Fruit fly (Drosophila melanogaster) whole organism, pupa: ENCODE measurements around the gene Fer1.

ENCODE experiments used
- CG10348 ChIP-seq: fragments of 200-800 bp; sonication (Bioruptor generic); IDR thresholded peaks from 2 replicates; pipeline ENCODE4 v1.3.6; 2022; ENCODE audit warnings: missing biosample characterization, missing genetic modification characterization
- CG12605 ChIP-seq: fragments of 200-800 bp; sonication (Bioruptor generic); IDR thresholded peaks from 2 replicates; pipeline ENCODE4 v1.3.6; 2022; ENCODE audit warnings: missing biosample characterization, missing genetic modification characterization
- CG13204 ChIP-seq: fragments of 200-800 bp; sonication (Bioruptor generic); optimal IDR thresholded peaks from 2 replicates; lab custom pipeline; 2018; ENCODE audit warnings: missing biosample characterization, mild to moderate bottlenecking, missing genetic modification characterization, moderate library complexity
- CG14655 ChIP-seq: fragments of 200-800 bp; sonication (Bioruptor generic); optimal IDR thresholded peaks from 3 replicates; lab custom pipeline; 2017; ENCODE audit warnings: mild to moderate bottlenecking, missing biosample characterization, missing genetic modification reagents, missing genetic modification characterization
- CG15710 ChIP-seq: fragments of 200-800 bp; sonication (Bioruptor generic); optimal IDR thresholded peaks from 2 replicates; lab custom pipeline; 2018; ENCODE audit warnings: missing biosample characterization, mild to moderate bottlenecking, missing genetic modification characterization, moderate library complexity
- CG17806 ChIP-seq: fragments of 200-800 bp; sonication (Bioruptor generic); optimal IDR thresholded peaks from 2 replicates; lab custom pipeline; 2018; ENCODE audit warnings: missing biosample characterization, mild to moderate bottlenecking, missing genetic modification characterization, moderate library complexity
- CG32121 ChIP-seq: fragments of 200-800 bp; sonication (Bioruptor generic); IDR thresholded peaks from 2 replicates; pipeline ENCODE4 v1.3.6; 2022; ENCODE audit warnings: missing biosample characterization, missing genetic modification characterization
- CG34367 ChIP-seq: fragments of 200-800 bp; sonication (Bioruptor generic); optimal IDR thresholded peaks from 2 replicates; lab custom pipeline; 2018; ENCODE audit warnings: missing biosample characterization, mild to moderate bottlenecking, missing genetic modification characterization
- CG4496 ChIP-seq: fragments of 200-800 bp; sonication (Bioruptor generic); IDR thresholded peaks from 3 replicates; pipeline ENCODE4 v1.3.6; 2022; ENCODE audit warnings: missing biosample characterization, missing genetic modification characterization
- CG8159 ChIP-seq: fragments of 200-800 bp; sonication (Bioruptor generic); optimal IDR thresholded peaks from 3 replicates; lab custom pipeline; 2018; ENCODE audit warnings: missing biosample characterization, mild to moderate bottlenecking, missing genetic modification characterization, moderate library complexity
- CG8301 ChIP-seq: fragments of 200-800 bp; sonication (Bioruptor generic); optimal IDR thresholded peaks from 2 replicates; lab custom pipeline; 2018; ENCODE audit warnings: missing biosample characterization, mild to moderate bottlenecking, missing genetic modification characterization
- CG9948 ChIP-seq: fragments of 200-800 bp; sonication (Bioruptor generic); optimal IDR thresholded peaks from 2 replicates; lab custom pipeline; 2018; ENCODE audit warnings: missing biosample characterization, mild to moderate bottlenecking, missing genetic modification characterization, moderate library complexity
- D1 ChIP-seq: fragments of 200-800 bp; sonication (Bioruptor generic); optimal IDR thresholded peaks from 2 replicates; lab custom pipeline; 2018; ENCODE audit warnings: missing biosample characterization, mild to moderate bottlenecking, missing genetic modification characterization, moderate library complexity
- EcR ChIP-seq: fragments of 200-800 bp; sonication (Bioruptor generic); optimal IDR thresholded peaks from 3 replicates; lab custom pipeline; 2019; ENCODE audit warnings: missing biosample characterization, missing genetic modification characterization, mild to moderate bottlenecking, moderate library complexity, missing genetic modification reagents
- Ets98B ChIP-seq: fragments of 200-800 bp; sonication (Bioruptor generic); IDR thresholded peaks from 2 replicates; pipeline ENCODE4 v1.3.6; 2022; ENCODE audit warnings: missing biosample characterization, missing genetic modification characterization
- Pif1A ChIP-seq: fragments of 200-800 bp; sonication (Bioruptor generic); optimal IDR thresholded peaks from 3 replicates; lab custom pipeline; 2016; ENCODE audit warnings: missing biosample characterization, missing genetic modification characterization
- Pif1B ChIP-seq: fragments of 200-800 bp; sonication (Bioruptor generic); optimal IDR thresholded peaks from 3 replicates; lab custom pipeline; 2016; ENCODE audit warnings: missing biosample characterization, missing genetic modification characterization
- Snoo ChIP-seq: fragments of 200-800 bp; sonication (Bioruptor generic); optimal IDR thresholded peaks from 3 replicates; lab custom pipeline; 2017; ENCODE audit warnings: missing biosample characterization, mild to moderate bottlenecking, missing genetic modification characterization, inconsistent platforms
- fd96Ca ChIP-seq: fragments of 200-800 bp; sonication (Bioruptor generic); IDR thresholded peaks from 3 replicates; pipeline ENCODE4 v1.3.6; 2022; ENCODE audit warnings: missing biosample characterization, missing genetic modification characterization
- gl ChIP-seq: fragments of 200-800 bp; sonication (Bioruptor generic); optimal IDR thresholded peaks from 2 replicates; lab custom pipeline; 2018; ENCODE audit warnings: missing biosample characterization, mild to moderate bottlenecking, missing genetic modification characterization
- rn ChIP-seq: fragments of 200-800 bp; sonication (Bioruptor generic); IDR thresholded peaks from 2 replicates; pipeline ENCODE4 v1.3.6; 2022; ENCODE audit warnings: missing biosample characterization, missing genetic modification characterization

Fer1 gene

dm6 chr3R:7123699-7124098, 12.3 kb upstream of the Fer1 start:
- TF ChIP-seq EcR (GFP tag; lab: Kevin White, UChicago) (peak; percentile 74), Ets98B (GFP tag; lab: Robert Waterston, UW) (no peak; the same call in 1 of the 2 replicates)

- TF ChIP-seq Ets98B (GFP tag; lab: Robert Waterston, UW) (peak; percentile 26; the same call in 1 of the 2 replicates), fd96Ca (GFP tag; lab: Robert Waterston, UW) (no peak; the same call in 2 of the 3 replicates), CG8159 (tag; lab: Kevin White, UChicago) (peak; percentile 71), CG13204 (GFP tag; lab: Kevin White, UChicago) (no peak), Snoo (tag; lab: Kevin White, UChicago) (peak; percentile 57), CG12605 (GFP tag; lab: Robert Waterston, UW) (0 out of 2 replicates have a peak, but pooled peaks have one; percentile 10), Pif1B (GFP tag; lab: Kevin White, UChicago) (peak; percentile 45), CG32121 (GFP tag; lab: Robert Waterston, UW) (0 out of 2 replicates have a peak, but pooled peaks have one; percentile 58), CG10348 (no peak), CG14655 (GFP tag; lab: Kevin White, UChicago) (peak; percentile 78), CG17806 (tag; lab: Kevin White, UChicago) (peak; percentile 59), rn (GFP tag; lab: Robert Waterston, UW) (peak; percentile 64), CG15710 (tag; lab: Kevin White, UChicago) (peak; percentile 75), CG4496 (peak; percentile 77), EcR (GFP tag; lab: Kevin White, UChicago) (no peak), CG8301 (tag; lab: Kevin White, UChicago) (peak; percentile 58), Pif1A (GFP tag; lab: Kevin White, UChicago) (peak; percentile 83), CG9948 (peak; percentile 66), CG34367 (tag; lab: Kevin White, UChicago) (peak; percentile 49)
Observed at dm6 chr3R:7124109-7124639, 11.8 kb upstream of the Fer1 start, which contains the start of the genes Alh and CG10098. Alh (minus strand) TSS chr3R:7124185. CG10098 (plus strand) TSS chr3R:7124548.

- TF ChIP-seq Snoo (tag; lab: Kevin White, UChicago) = peak; percentile 75
- peak; percentile 61 for TF ChIP-seq CG34367 (tag; lab: Kevin White, UChicago)
- no peak for TF ChIP-seq EcR (GFP tag; lab: Kevin White, UChicago)
- peak; percentile 80 for TF ChIP-seq CG17806 (tag; lab: Kevin White, UChicago)
- TF ChIP-seq Pif1A (GFP tag; lab: Kevin White, UChicago) = peak; percentile 76
- no peak for TF ChIP-seq CG10348
- peak; percentile 78 for TF ChIP-seq CG8301 (tag; lab: Kevin White, UChicago)
- TF ChIP-seq CG4496 = peak; percentile 93; the same call in 2 of the 3 replicates
- peak; percentile 10 for TF ChIP-seq D1 (tag; lab: Kevin White, UChicago)
- TF ChIP-seq gl (tag; lab: Kevin White, UChicago) = peak; percentile 56
- peak; percentile 91 for TF ChIP-seq Ets98B (GFP tag; lab: Robert Waterston, UW)
- TF ChIP-seq CG14655 (GFP tag; lab: Kevin White, UChicago) = no peak
- peak; percentile 84 for TF ChIP-seq Pif1B (GFP tag; lab: Kevin White, UChicago)
- TF ChIP-seq CG8159 (tag; lab: Kevin White, UChicago) = peak; percentile 77
- TF ChIP-seq CG9948 = peak; percentile 67
- TF ChIP-seq CG32121 (GFP tag; lab: Robert Waterston, UW) = peak; percentile 77
- no peak for TF ChIP-seq fd96Ca (GFP tag; lab: Robert Waterston, UW)
- peak; percentile 79 for TF ChIP-seq rn (GFP tag; lab: Robert Waterston, UW)
- TF ChIP-seq CG12605 (GFP tag; lab: Robert Waterston, UW) = peak; percentile 76
- peak; percentile 80 for TF ChIP-seq CG15710 (tag; lab: Kevin White, UChicago)
- TF ChIP-seq CG13204 (GFP tag; lab: Kevin White, UChicago) = no peak
Observed at dm6 chr3R:7127966-7128365, 8.0 kb upstream of the Fer1 start, which contains the start of gene CG10068. CG10068 (minus strand) TSS chr3R:7128027.

dm6 chr3R:7129280-7130069, 6.5 kb upstream of the Fer1 start, which contains the start of gene CG31248:
CG31248 (plus strand) TSS chr3R:7129320.
- no peak for TF ChIP-seq rn (GFP tag; lab: Robert Waterston, UW)
- TF ChIP-seq CG17806 (tag; lab: Kevin White, UChicago) = no peak
- TF ChIP-seq CG12605 (GFP tag; lab: Robert Waterston, UW) = peak; percentile 21; the same call in 1 of the 2 replicates

dm6 chr3R:7130827-7131226, 5.2 kb upstream of the Fer1 start:
- TF ChIP-seq Ets98B (GFP tag; lab: Robert Waterston, UW) (no peak), D1 (tag; lab: Kevin White, UChicago) (peak; percentile 41)

- no peak for TF ChIP-seq CG9948
- no peak for TF ChIP-seq Ets98B (GFP tag; lab: Robert Waterston, UW)
- TF ChIP-seq CG17806 (tag; lab: Kevin White, UChicago) = no peak
- TF ChIP-seq CG12605 (GFP tag; lab: Robert Waterston, UW) = no peak
- TF ChIP-seq Pif1A (GFP tag; lab: Kevin White, UChicago) = no peak
- TF ChIP-seq CG4496 = no peak
- no peak for TF ChIP-seq fd96Ca (GFP tag; lab: Robert Waterston, UW)
- TF ChIP-seq CG8159 (tag; lab: Kevin White, UChicago) = no peak
- TF ChIP-seq CG13204 (GFP tag; lab: Kevin White, UChicago) = no peak
- no peak for TF ChIP-seq CG14655 (GFP tag; lab: Kevin White, UChicago)
- TF ChIP-seq CG8301 (tag; lab: Kevin White, UChicago) = no peak
- TF ChIP-seq CG34367 (tag; lab: Kevin White, UChicago) = no peak
Observed at dm6 chr3R:7131260-7131659, 4.7 kb upstream of the Fer1 start, which contains the start of gene CG31493. CG31493 (plus strand) TSS chr3R:7131560.
